Worm (Caenorhabditis elegans) whole organism, mixed stage, embryonic: ENCODE measurements around the gene clec-35.

Experiments
- M03D4.4 ChIP-seq: sonication (generic microtip); optimal IDR thresholded peaks from 2 replicates; lab custom pipeline; 2017; ENCODE audit warnings: mild to moderate bottlenecking, missing genetic modification characterization, missing compliant biosample characterization
- bed-3 ChIP-seq: fragments of 200-800 bp; sonication (Bioruptor generic); optimal IDR thresholded peaks from 3 replicates; lab custom pipeline; 2018; ENCODE audit warnings: mild to moderate bottlenecking, missing genetic modification characterization, moderate library complexity, missing compliant biosample characterization
- blmp-1 ChIP-seq: fragments of 150-350 bp; optimal IDR thresholded peaks from 2 replicates; lab custom pipeline; 2014; ENCODE audit warnings: missing biosample characterization, missing genetic modification characterization
- ceh-39 ChIP-seq: fragments of 150-350 bp; optimal IDR thresholded peaks from 2 replicates; lab custom pipeline; 2014; ENCODE audit warnings: missing biosample characterization, missing genetic modification characterization
- ceh-43 ChIP-seq: fragments of 200-800 bp; sonication (Bioruptor generic); optimal IDR thresholded peaks from 2 replicates; lab custom pipeline; 2018; ENCODE audit warnings: mild to moderate bottlenecking, missing genetic modification characterization, moderate library complexity, missing compliant biosample characterization
- ceh-83 ChIP-seq: fragments of 200-800 bp; sonication (Bioruptor generic); optimal IDR thresholded peaks from 2 replicates; lab custom pipeline; 2018; ENCODE audit warnings: mild to moderate bottlenecking, missing genetic modification characterization, missing compliant biosample characterization
- ces-1 ChIP-seq: fragments of 150-350 bp; optimal IDR thresholded peaks from 2 replicates; lab custom pipeline; 2014; ENCODE audit warnings: missing biosample characterization, missing genetic modification reagents, missing genetic modification characterization
- drap-1 ChIP-seq: fragments of 200-800 bp; sonication (Bioruptor generic); optimal IDR thresholded peaks from 3 replicates; lab custom pipeline; 2018; ENCODE audit warnings: mild to moderate bottlenecking, missing genetic modification characterization, missing compliant biosample characterization
- elt-1 ChIP-seq: sonication (generic microtip); optimal IDR thresholded peaks from 2 replicates; lab custom pipeline; 2017; ENCODE audit warnings: missing genetic modification characterization, mild to moderate bottlenecking, missing compliant biosample characterization, antibody characterized with exemption, moderate library complexity, borderline replicate concordance; ENCODE audit not compliant: insufficient read depth
- elt-3 ChIP-seq: fragments of 150-350 bp; optimal IDR thresholded peaks from 2 replicates; lab custom pipeline; 2014; ENCODE audit warnings: missing biosample characterization, missing genetic modification characterization
- flh-1 ChIP-seq: fragments of 200-800 bp; sonication (Bioruptor generic); optimal IDR thresholded peaks from 2 replicates; lab custom pipeline; 2018; ENCODE audit warnings: mild to moderate bottlenecking, missing genetic modification characterization, moderate library complexity, missing compliant biosample characterization
- ham-2 ChIP-seq: fragments of 200-800 bp; sonication (Bioruptor generic); optimal IDR thresholded peaks from 2 replicates; lab custom pipeline; 2018; ENCODE audit warnings: mild to moderate bottlenecking, missing genetic modification characterization, missing compliant biosample characterization
- hlh-1 ChIP-seq: fragments of 150-350 bp; optimal IDR thresholded peaks from 2 replicates; lab custom pipeline; 2014; ENCODE audit warnings: missing biosample characterization, missing genetic modification reagents, missing genetic modification characterization
- lin-13 ChIP-seq: fragments of 150-350 bp; optimal IDR thresholded peaks from 2 replicates; lab custom pipeline; 2014; ENCODE audit warnings: missing biosample characterization, missing genetic modification characterization
- lin-32 ChIP-seq: fragments of 200-800 bp; sonication (Bioruptor generic); optimal IDR thresholded peaks from 2 replicates; lab custom pipeline; 2018; ENCODE audit warnings: mild to moderate bottlenecking, missing genetic modification characterization, missing compliant biosample characterization
- lsy-2 ChIP-seq: fragments of 150-350 bp; optimal IDR thresholded peaks from 2 replicates; lab custom pipeline; 2014; ENCODE audit warnings: missing biosample characterization, missing genetic modification characterization
- mab-5 ChIP-seq: fragments of 150-350 bp; optimal IDR thresholded peaks from 2 replicates; lab custom pipeline; 2014; ENCODE audit warnings: missing biosample characterization, missing genetic modification characterization
- mep-1 ChIP-seq: fragments of 150-350 bp; optimal IDR thresholded peaks from 2 replicates; lab custom pipeline; 2017; ENCODE audit warnings: missing biosample characterization, missing genetic modification reagents, missing genetic modification characterization, inconsistent platforms
- nhr-12 ChIP-seq: fragments of 150-350 bp; optimal IDR thresholded peaks from 2 replicates; lab custom pipeline; 2014; ENCODE audit warnings: missing biosample characterization, missing genetic modification characterization
- nhr-2 ChIP-seq: fragments of 150-350 bp; optimal IDR thresholded peaks from 2 replicates; lab custom pipeline; 2014; ENCODE audit warnings: missing biosample characterization, missing genetic modification characterization
- nhr-237 ChIP-seq: fragments of 150-350 bp; optimal IDR thresholded peaks from 2 replicates; lab custom pipeline; 2014; ENCODE audit warnings: missing biosample characterization, missing genetic modification characterization
- nhr-76 ChIP-seq: sonication (generic microtip); optimal IDR thresholded peaks from 2 replicates; lab custom pipeline; 2017; ENCODE audit warnings: missing biosample characterization, missing genetic modification characterization
- pha-4 ChIP-seq: fragments of 150-350 bp; optimal IDR thresholded peaks from 2 replicates; lab custom pipeline; 2018; ENCODE audit warnings: missing biosample characterization, missing genetic modification reagents, missing genetic modification characterization
- sem-2 ChIP-seq: fragments of 200-800 bp; sonication (Bioruptor generic); optimal IDR thresholded peaks from 2 replicates; lab custom pipeline; 2018; ENCODE audit warnings: mild to moderate bottlenecking, missing genetic modification characterization, missing compliant biosample characterization
- snpc-4 ChIP-seq: fragments of 150-350 bp; optimal IDR thresholded peaks from 2 replicates; lab custom pipeline; 2014; ENCODE audit warnings: missing biosample characterization, missing genetic modification characterization
- sptf-1 ChIP-seq: sonication (generic microtip); optimal IDR thresholded peaks from 2 replicates; lab custom pipeline; 2017; ENCODE audit warnings: mild to moderate bottlenecking, missing genetic modification characterization, moderate library complexity, missing compliant biosample characterization
- tbx-8 ChIP-seq: fragments of 200-800 bp; sonication (Bioruptor generic); optimal IDR thresholded peaks from 2 replicates; lab custom pipeline; 2018; ENCODE audit warnings: mild to moderate bottlenecking, missing genetic modification characterization, moderate library complexity, missing compliant biosample characterization
- unc-120 ChIP-seq: sonication (generic microtip); optimal IDR thresholded peaks from 2 replicates; lab custom pipeline; 2017; ENCODE audit warnings: missing genetic modification characterization, missing compliant biosample characterization; ENCODE audit not compliant: poor library complexity, severe bottlenecking
- unc-39 ChIP-seq: fragments of 150-350 bp; optimal IDR thresholded peaks from 2 replicates; lab custom pipeline; 2014; ENCODE audit warnings: missing biosample characterization, missing genetic modification characterization
- zip-8 ChIP-seq: fragments of 150-350 bp; optimal IDR thresholded peaks from 2 replicates; lab custom pipeline; 2014; ENCODE audit warnings: missing biosample characterization, missing genetic modification characterization
- ztf-11 ChIP-seq: fragments of 150-350 bp; optimal IDR thresholded peaks from 2 replicates; lab custom pipeline; 2014; ENCODE audit warnings: missing biosample characterization, missing genetic modification characterization

The clec-35 gene

ce11 chrV:16873642-16874041 is 19.8 kb upstream of the clec-35 start, which contains the start of gene srw-23:
Gene srw-23 (plus strand): TSS chrV:16873942.
- TF ChIP-seq M03D4.4, result no peak
- TF ChIP-seq ceh-39 (tag; lab: Kevin White, UChicago), result no peak
- TF ChIP-seq elt-3 (tag; lab: Kevin White, UChicago), result no peak
- no peak for TF ChIP-seq zip-8 (tag; lab: Kevin White, UChicago)
- no peak for TF ChIP-seq snpc-4 (tag; lab: Kevin White, UChicago)
- TF ChIP-seq blmp-1, result no peak
- no peak for TF ChIP-seq nhr-12
- TF ChIP-seq nhr-76 (tag; lab: Kevin White, UChicago), result no peak
- no peak for TF ChIP-seq ztf-11 (tag; lab: Kevin White, UChicago)
- no peak for TF ChIP-seq mep-1 (tag; lab: Kevin White, UChicago)
- no peak for TF ChIP-seq ces-1 (GFP tag; lab: Kevin White, UChicago)
- TF ChIP-seq sem-2 (GFP tag; lab: Kevin White, UChicago), result no peak
- TF ChIP-seq tbx-8, result no peak
- no peak for TF ChIP-seq lsy-2 (tag; lab: Kevin White, UChicago)
- TF ChIP-seq nhr-2 (tag; lab: Kevin White, UChicago), result no peak
- no peak for TF ChIP-seq unc-39 (tag; lab: Kevin White, UChicago)
- TF ChIP-seq, all 35 proteins: peak for 0

DNA sequence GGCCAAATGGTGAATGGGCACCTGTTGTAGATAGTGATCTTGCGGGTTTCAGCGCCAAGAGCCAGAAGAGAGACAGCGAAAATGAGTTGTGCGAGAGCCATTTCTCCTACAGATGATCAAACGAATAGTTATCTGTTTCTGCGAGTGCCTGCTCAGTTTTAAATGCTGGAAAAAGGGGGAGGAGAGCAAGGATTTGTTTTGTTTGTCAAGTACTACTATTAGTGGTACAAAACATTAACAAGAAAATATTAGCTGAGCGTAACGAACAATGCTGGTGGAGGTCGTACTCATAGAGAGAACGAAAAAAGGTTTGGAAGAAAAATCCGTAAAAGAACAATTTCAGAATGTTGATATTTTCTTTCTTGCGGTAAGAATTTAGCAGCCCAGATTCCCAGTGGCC is 17.5 kb upstream of the clec-35 start, which contains the start of gene thn-4:
Gene thn-4, minus strand, starts transcription at position 101 of the 400 bp plus-strand sequence.
- no peak for TF ChIP-seq elt-3 (tag; lab: Kevin White, UChicago)

DNA sequence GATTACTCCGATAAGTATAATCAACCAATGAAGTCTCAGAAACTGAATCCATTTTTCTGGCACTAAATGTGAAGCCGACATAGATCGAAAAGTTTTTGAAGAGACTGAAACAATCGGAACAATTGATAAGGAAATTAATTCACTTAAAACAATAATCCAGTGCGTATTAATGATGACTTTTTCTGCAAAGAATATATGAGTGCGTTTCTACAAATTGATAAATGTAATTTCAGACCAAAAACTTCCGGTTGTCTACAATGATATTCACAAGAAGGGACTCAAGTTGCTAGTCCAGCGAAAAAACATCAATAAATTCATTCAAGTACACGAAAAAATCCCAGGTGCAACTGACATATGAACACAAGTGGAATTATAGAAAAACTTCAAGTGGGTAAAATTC is 15.9 kb upstream of the clec-35 start, which contains the start of gene clec-33:
Gene clec-33, minus strand, starts transcription at position 101 of the 400 bp plus-strand sequence.
- TF ChIP-seq ceh-43, result no peak
- TF ChIP-seq nhr-237 (tag; lab: Kevin White, UChicago), result no peak
- no peak for TF ChIP-seq pha-4 (tag; lab: Kevin White, UChicago)
- no peak for TF ChIP-seq lsy-2 (tag; lab: Kevin White, UChicago)
- TF ChIP-seq unc-120 (tag; lab: Kevin White, UChicago), result no peak
- TF ChIP-seq mep-1 (tag; lab: Kevin White, UChicago), result no peak
- no peak for TF ChIP-seq nhr-2 (tag; lab: Kevin White, UChicago)
- TF ChIP-seq sem-2 (GFP tag; lab: Kevin White, UChicago), result no peak
- no peak for TF ChIP-seq mab-5 (tag; lab: Kevin White, UChicago)
- TF ChIP-seq unc-39 (tag; lab: Kevin White, UChicago), result no peak
- TF ChIP-seq ces-1 (GFP tag; lab: Kevin White, UChicago), result no peak
- TF ChIP-seq, all 35 proteins: peak for 0

- TF ChIP-seq hlh-1 (tag; lab: Kevin White, UChicago) (no peak), nhr-237 (tag; lab: Kevin White, UChicago) (no peak)
These were observed 11.5 kb upstream of the clec-35 start, which contains the start of gene clec-28 for ce11 chrV:16865404-16865803. Gene clec-28 (plus strand): TSS chrV:16865704.

ce11 chrV:16861719-16862118 is 7.9 kb upstream of the clec-35 start, which contains the start of the genes clec-32 and clec-24:
Gene clec-32 (minus strand): TSS chrV:16861819.
Gene clec-24 (plus strand): TSS chrV:16862012.
- TF ChIP-seq ceh-39 (tag; lab: Kevin White, UChicago), result no peak
- no peak for TF ChIP-seq zip-8 (tag; lab: Kevin White, UChicago)
- no peak for TF ChIP-seq ham-2 (GFP tag; lab: Kevin White, UChicago)
- TF ChIP-seq pha-4 (tag; lab: Kevin White, UChicago), result no peak
- TF ChIP-seq M03D4.4, result no peak
- no peak for TF ChIP-seq sptf-1 (tag; lab: Kevin White, UChicago)

DNA sequence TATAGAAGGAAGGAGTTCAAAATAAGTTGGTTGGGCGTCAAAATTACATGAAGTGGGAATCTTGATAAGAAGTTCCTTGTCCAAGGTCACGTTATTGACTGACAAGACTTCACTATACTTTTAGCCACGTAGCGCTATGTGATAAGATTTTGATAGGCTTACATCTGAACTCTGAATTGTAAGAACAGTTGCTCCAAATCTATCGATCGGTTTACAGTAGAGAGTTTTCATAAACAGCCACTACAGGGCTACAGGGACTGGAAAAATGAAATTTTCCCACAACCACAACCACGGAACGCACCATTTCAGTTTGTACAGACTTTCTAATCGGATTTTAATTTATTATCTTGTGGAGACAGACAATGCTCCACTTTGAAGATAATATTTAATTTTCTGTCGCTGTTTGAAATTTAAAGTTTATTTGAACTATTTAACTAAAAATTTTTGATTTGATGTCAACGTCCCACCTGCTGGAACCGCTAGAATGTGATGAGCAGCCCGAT is 4.2 kb upstream of the clec-35 start, which contains the start of the genes clec-31 and clec-22:
Gene clec-31, minus strand, starts transcription at position 101 of the 503 bp plus-strand sequence.
Gene clec-22, plus strand, starts transcription at position 453 of the 503 bp plus-strand sequence.
- no peak for TF ChIP-seq lsy-2 (tag; lab: Kevin White, UChicago)
- no peak for TF ChIP-seq elt-3 (tag; lab: Kevin White, UChicago)
- no peak for TF ChIP-seq nhr-237 (tag; lab: Kevin White, UChicago)
- no peak for TF ChIP-seq bed-3 (GFP tag; lab: Kevin White, UChicago)
- TF ChIP-seq tbx-8, result no peak
- TF ChIP-seq elt-1, result no peak
- TF ChIP-seq flh-1 (GFP tag; lab: Kevin White, UChicago), result no peak
- no peak for TF ChIP-seq drap-1 (GFP tag; lab: Kevin White, UChicago)
- TF ChIP-seq ceh-83, result no peak
- no peak for TF ChIP-seq mab-5 (tag; lab: Kevin White, UChicago)
- no peak for TF ChIP-seq lin-13 (tag; lab: Kevin White, UChicago)
- TF ChIP-seq ces-1 (GFP tag; lab: Kevin White, UChicago), result no peak
- TF ChIP-seq zip-8 (tag; lab: Kevin White, UChicago), result no peak
- TF ChIP-seq mep-1 (tag; lab: Kevin White, UChicago), result no peak
- TF ChIP-seq nhr-12, result no peak
- no peak for TF ChIP-seq lin-32 (GFP tag; lab: Kevin White, UChicago)
- no peak for TF ChIP-seq ztf-11 (tag; lab: Kevin White, UChicago)
